Worm (Caenorhabditis elegans): ENCODE measurements around the gene tbx-36.

DNA sequence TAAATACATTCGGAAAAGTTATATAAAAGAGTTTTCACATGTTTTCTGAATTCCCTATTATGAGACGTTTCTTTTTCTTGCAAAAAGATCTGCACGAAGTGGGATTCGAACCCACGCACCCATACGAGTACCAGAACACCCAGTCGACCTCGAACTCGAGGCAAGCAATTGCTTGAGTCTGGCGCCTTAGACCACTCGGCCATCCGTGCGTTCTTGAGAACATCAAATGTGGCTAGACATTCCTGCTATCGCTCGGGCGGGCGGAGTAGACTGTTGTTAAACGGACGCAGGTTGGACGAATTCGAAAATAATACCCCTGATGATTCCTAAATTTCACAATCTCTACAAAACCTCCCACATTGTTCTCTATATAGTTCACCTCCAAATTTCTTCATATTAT is 22.0 kb upstream of the tbx-36 start:
- no peak for TF ChIP-seq nhr-237 (tag; optimal IDR thresholded peaks at IDR 0.05)
- TF ChIP-seq nhr-102 (tag; optimal IDR thresholded peaks at IDR 0.05), result peak; percentile 21
- no peak for TF ChIP-seq Y105C5A.15 (GFP tag; IDR thresholded peaks at IDR 0.05)
- TF ChIP-seq egl-43 (GFP tag; IDR thresholded peaks at IDR 0.05), result peak; percentile 87
- no peak for TF ChIP-seq zag-1 (tag; optimal IDR thresholded peaks at IDR 0.05)
- TF ChIP-seq F10B5.3 (tag; optimal IDR thresholded peaks at IDR 0.05), result no peak
- TF ChIP-seq skn-1 (tag; optimal IDR thresholded peaks at IDR 0.05), result no peak
- TF ChIP-seq mep-1 (tag; optimal IDR thresholded peaks at IDR 0.05), result no peak
- no peak for TF ChIP-seq snpc-4 (tag; optimal IDR thresholded peaks at IDR 0.05)
- TF ChIP-seq ztf-11 (tag; optimal IDR thresholded peaks at IDR 0.05), result no peak
- peak; percentile 96 for TF ChIP-seq aha-1 (tag)
- no peak for TF ChIP-seq ceh-32 (tag; optimal IDR thresholded peaks at IDR 0.05; ENCODE audit: poor library complexity)

Data from whole organism, L4 larva.